Worm (Caenorhabditis elegans) whole organism, midembryonic: ENCODE results near the gene ivph-3.

Experiments used
- flt-1 ChIP-seq: fragments of 200-800 bp; sonication (Bioruptor generic); IDR thresholded peaks from 2 replicates; pipeline ENCODE4 v1.3.6; 2022; ENCODE audit warnings: missing genetic modification characterization, missing compliant biosample characterization
- ztf-29 ChIP-seq: fragments of 200-800 bp; sonication (Bioruptor generic); IDR thresholded peaks from 2 replicates; pipeline ENCODE4 v1.3.6; 2022; ENCODE audit warnings: missing genetic modification reagents, missing genetic modification characterization, missing compliant biosample characterization

ce11 chrIV:3095995-3096544, 42.5 kb downstream of the ivph-3 start:
- TF ChIP-seq flt-1 (no peak), ztf-29 (GFP tag; lab: Robert Waterston, UW) (no peak)
